Fruit fly (Drosophila melanogaster) whole organism, embryonic: ENCODE measurements around the gene Cpr78E.

Source experiments
- Bteb2 ChIP-seq: fragments of 200-800 bp; sonication (Bioruptor generic); optimal IDR thresholded peaks from 2 replicates; lab custom pipeline; 2016; ENCODE audit warnings: missing biosample characterization, missing genetic modification characterization
- CG10147 ChIP-seq: fragments of 200-800 bp; sonication (Bioruptor generic); optimal IDR thresholded peaks from 2 replicates; lab custom pipeline; 2019; ENCODE audit warnings: missing biosample characterization, mild to moderate bottlenecking, missing genetic modification characterization, moderate library complexity
- CG10209 ChIP-seq: fragments of 200-800 bp; sonication (Bioruptor generic); optimal IDR thresholded peaks from 3 replicates; lab custom pipeline; 2017; ENCODE audit warnings: missing biosample characterization, mild to moderate bottlenecking, missing genetic modification characterization, missing genetic modification reagents
- CG10321 ChIP-seq: fragments of 200-800 bp; sonication (Bioruptor generic); IDR thresholded peaks from 2 replicates; pipeline ENCODE4 v1.3.6; 2022; ENCODE audit warnings: missing biosample characterization, missing genetic modification characterization
- CG10565 ChIP-seq: fragments of 200-800 bp; sonication (Bioruptor generic); optimal IDR thresholded peaks from 3 replicates; lab custom pipeline; 2016; ENCODE audit warnings: missing biosample characterization, mild to moderate bottlenecking, missing genetic modification characterization
- CG11504 ChIP-seq: fragments of 200-800 bp; sonication (Bioruptor generic); optimal IDR thresholded peaks from 3 replicates; lab custom pipeline; 2019; ENCODE audit warnings: missing biosample characterization, mild to moderate bottlenecking, missing genetic modification characterization, moderate library complexity
- CG14441 ChIP-seq: fragments of 200-800 bp; sonication (Bioruptor generic); IDR thresholded peaks from 2 replicates; pipeline ENCODE4 v1.3.6; 2022; ENCODE audit warnings: missing biosample characterization, missing genetic modification characterization
- CG1647 ChIP-seq: fragments of 200-800 bp; sonication (Bioruptor generic); optimal IDR thresholded peaks from 3 replicates; lab custom pipeline; 2016; ENCODE audit warnings: missing biosample characterization, missing genetic modification characterization
- CG17361 ChIP-seq: fragments of 200-800 bp; sonication (Bioruptor generic); IDR thresholded peaks from 3 replicates; pipeline ENCODE4 v1.3.6; 2022; ENCODE audit warnings: missing biosample characterization, missing genetic modification characterization
- CG2129 ChIP-seq: fragments of 200-800 bp; sonication (Bioruptor generic); IDR thresholded peaks from 2 replicates; pipeline ENCODE4 v1.3.6; 2022; ENCODE audit warnings: missing biosample characterization, missing genetic modification characterization; ENCODE audit not compliant: partially characterized antibody
- CG34376 ChIP-seq: fragments of 200-800 bp; sonication (Bioruptor generic); optimal IDR thresholded peaks from 2 replicates; lab custom pipeline; 2018; ENCODE audit warnings: missing biosample characterization, mild to moderate bottlenecking, missing genetic modification characterization
- CG4730 ChIP-seq: fragments of 200-800 bp; sonication (Bioruptor generic); IDR thresholded peaks from 2 replicates; pipeline ENCODE4 v1.3.6; 2022; ENCODE audit warnings: missing biosample characterization, missing genetic modification characterization
- D ChIP-seq, 2 experiments: fragments of 200-800 bp in 1 of 2; fragments of >200 bp in 1 of 2; sonication (Bioruptor generic) in 1 of 2; optimal IDR thresholded peaks; 2 replicates in 1 of 2; 3 replicates in 1 of 2; lab custom pipeline; 2017; ENCODE audit warnings: mild to moderate bottlenecking in 1 of 2, missing biosample characterization in 1 of 2, missing genetic modification characterization in 1 of 2, missing genetic modification reagents in 1 of 2
- Dad ChIP-seq: fragments of 200-800 bp; sonication (Bioruptor generic); optimal IDR thresholded peaks from 3 replicates; lab custom pipeline; 2016; ENCODE audit warnings: missing biosample characterization, missing genetic modification characterization
- ERR ChIP-seq: fragments of 200-800 bp; sonication (Bioruptor generic); optimal IDR thresholded peaks from 2 replicates; lab custom pipeline; 2016; ENCODE audit warnings: missing biosample characterization, missing genetic modification characterization
- Gsc ChIP-seq: fragments of 200-800 bp; sonication (Bioruptor generic); IDR thresholded peaks from 2 replicates; pipeline ENCODE4 v1.3.6; 2022; ENCODE audit warnings: missing biosample characterization, missing genetic modification characterization
- H15 ChIP-seq: fragments of 200-800 bp; sonication (Bioruptor generic); IDR thresholded peaks from 3 replicates; pipeline ENCODE4 v1.3.6; 2022; ENCODE audit warnings: missing biosample characterization, missing genetic modification characterization
- HLH4C ChIP-seq: fragments of 200-800 bp; sonication (Bioruptor generic); IDR thresholded peaks from 3 replicates; pipeline ENCODE4 v1.3.6; 2022; ENCODE audit warnings: missing biosample characterization, missing genetic modification characterization; ENCODE audit not compliant: partially characterized antibody
- Hmr ChIP-seq: fragments of 200-800 bp; sonication (Bioruptor generic); optimal IDR thresholded peaks from 3 replicates; lab custom pipeline; 2017; ENCODE audit warnings: mild to moderate bottlenecking, missing biosample characterization, missing genetic modification reagents, missing genetic modification characterization
- Hr51 ChIP-seq, 2 experiments: fragments of 200-800 bp; sonication (Bioruptor generic); optimal IDR thresholded peaks; 2 replicates in 1 of 2; 3 replicates in 1 of 2; lab custom pipeline; 2016 to 2018; ENCODE audit warnings: missing biosample characterization in 2 of 2, missing genetic modification characterization in 2 of 2, mild to moderate bottlenecking in 1 of 2, moderate library complexity in 1 of 2
- MESR4 ChIP-seq: fragments of 200-800 bp; sonication (Bioruptor generic); optimal IDR thresholded peaks from 2 replicates; lab custom pipeline; 2018; ENCODE audit warnings: missing biosample characterization, mild to moderate bottlenecking, missing genetic modification characterization, moderate library complexity
- MTF-1 ChIP-seq: fragments of 200-800 bp; sonication (Bioruptor generic); optimal IDR thresholded peaks from 2 replicates; lab custom pipeline; 2018; ENCODE audit warnings: missing biosample characterization, mild to moderate bottlenecking, missing genetic modification characterization, borderline replicate concordance
- Mad ChIP-seq: fragments of 200-800 bp; sonication (Bioruptor generic); optimal IDR thresholded peaks from 2 replicates; lab custom pipeline; 2016; ENCODE audit warnings: missing biosample characterization, missing genetic modification characterization
- Med ChIP-seq: fragments of 200-800 bp; sonication (Bioruptor generic); peaks from one replicate; lab custom pipeline; 2016; ENCODE audit warnings: missing biosample characterization, missing genetic modification characterization, mild to moderate bottlenecking, inconsistent platforms, moderate library complexity
- Nf-YC ChIP-seq: fragments of 200-800 bp; optimal IDR thresholded peaks from 3 replicates; lab custom pipeline; 2019; ENCODE audit warnings: missing biosample characterization, mild to moderate bottlenecking, missing genetic modification characterization, moderate library complexity
- Optix ChIP-seq: fragments of 200-800 bp; sonication (Bioruptor generic); IDR thresholded peaks from 3 replicates; pipeline ENCODE4 v1.3.6; 2022; ENCODE audit warnings: missing biosample characterization, missing genetic modification characterization
- Poxn ChIP-seq: fragments of 200-800 bp; sonication (Bioruptor generic); IDR thresholded peaks from 2 replicates; pipeline ENCODE4 v1.3.6; 2022; ENCODE audit warnings: missing biosample characterization, missing genetic modification characterization
- Rfx ChIP-seq: fragments of 200-800 bp; sonication (Bioruptor generic); IDR thresholded peaks from 2 replicates; pipeline ENCODE4 v1.3.6; 2022; ENCODE audit warnings: missing biosample characterization, missing genetic modification characterization
- Usf ChIP-seq: fragments of 200-800 bp; sonication (Bioruptor generic); optimal IDR thresholded peaks from 2 replicates; lab custom pipeline; 2017; ENCODE audit warnings: missing genotype, missing biosample characterization, missing genetic modification characterization
- Vsx1 ChIP-seq: fragments of 200-800 bp; sonication (Bioruptor generic); optimal IDR thresholded peaks from 2 replicates; lab custom pipeline; 2017; ENCODE audit warnings: missing biosample characterization, mild to moderate bottlenecking, missing genetic modification characterization, missing genetic modification reagents
- Xrp1 ChIP-seq: fragments of 200-800 bp; sonication (Bioruptor generic); IDR thresholded peaks from 2 replicates; pipeline ENCODE4 v1.3.6; 2022; ENCODE audit warnings: missing biosample characterization, missing genetic modification characterization
- YL-1 ChIP-seq: fragments of 200-800 bp; sonication (Bioruptor generic); optimal IDR thresholded peaks from 3 replicates; lab custom pipeline; 2017; ENCODE audit warnings: missing biosample characterization, mild to moderate bottlenecking, missing genetic modification characterization
- emc ChIP-seq: fragments of 200-800 bp; sonication (Bioruptor generic); optimal IDR thresholded peaks from 2 replicates; lab custom pipeline; 2016; ENCODE audit warnings: missing biosample characterization, missing genetic modification characterization
- exex ChIP-seq: fragments of 200-800 bp; sonication (Bioruptor generic); optimal IDR thresholded peaks from 4 replicates; lab custom pipeline; 2018; ENCODE audit warnings: missing biosample characterization, mild to moderate bottlenecking, missing genetic modification characterization, moderate library complexity
- mam ChIP-seq: fragments of 200-800 bp; sonication (Bioruptor generic); optimal IDR thresholded peaks from 3 replicates; lab custom pipeline; 2016; ENCODE audit warnings: missing biosample characterization, missing genetic modification characterization
- mirr ChIP-seq: fragments of 200-800 bp; sonication (Bioruptor generic); optimal IDR thresholded peaks from 3 replicates; lab custom pipeline; 2018; ENCODE audit warnings: missing biosample characterization, mild to moderate bottlenecking, missing genetic modification characterization
- nau ChIP-seq: fragments of 200-800 bp; sonication (Bioruptor generic); optimal IDR thresholded peaks from 3 replicates; lab custom pipeline; 2017; ENCODE audit warnings: missing biosample characterization, mild to moderate bottlenecking, missing genetic modification characterization, missing genetic modification reagents
- sd ChIP-seq: fragments of 200-800 bp; sonication (Bioruptor generic); optimal IDR thresholded peaks from 3 replicates; lab custom pipeline; 2018; ENCODE audit warnings: missing biosample characterization, mild to moderate bottlenecking, missing genetic modification characterization, moderate library complexity
- shn ChIP-seq: fragments of 200-800 bp; sonication (Bioruptor generic); optimal IDR thresholded peaks from 3 replicates; lab custom pipeline; 2016; ENCODE audit warnings: missing biosample characterization, missing genetic modification characterization
- ssp ChIP-seq: fragments of 200-800 bp; sonication (Bioruptor generic); IDR thresholded peaks from 2 replicates; pipeline ENCODE4 v1.3.6; 2022; ENCODE audit warnings: missing biosample characterization, missing genetic modification characterization
- sug ChIP-seq: fragments of 200-800 bp; optimal IDR thresholded peaks from 2 replicates; lab custom pipeline; 2019; ENCODE audit warnings: missing biosample characterization, mild to moderate bottlenecking, missing genetic modification characterization, moderate library complexity
- toy ChIP-seq: fragments of 200-800 bp; sonication (Bioruptor generic); IDR thresholded peaks from 2 replicates; pipeline ENCODE4 v1.3.6; 2022; ENCODE audit warnings: missing biosample characterization, missing genetic modification characterization
- trem ChIP-seq: fragments of 200-800 bp; optimal IDR thresholded peaks from 3 replicates; lab custom pipeline; 2019; ENCODE audit warnings: missing biosample characterization, mild to moderate bottlenecking, missing genetic modification characterization, moderate library complexity

The Cpr78E gene

dm6 chr3L:21636265-21636993 is 30.4 kb downstream of the Cpr78E start, which contains the start of gene CG32444 (continued):
- TF ChIP-seq CG11504 (tag; lab: Kevin White, UChicago) (no peak), nau (GFP tag; lab: Kevin White, UChicago) (no peak), sug (tag; lab: Kevin White, UChicago) (peak; percentile 92), H15 (GFP tag; lab: Robert Waterston, UW) (no peak), ERR (GFP tag; lab: Kevin White, UChicago) (peak; percentile 74), Usf (GFP tag; lab: Kevin White, UChicago) (no peak), trem (tag; lab: Kevin White, UChicago) (no peak), CG10321 (GFP tag; lab: Robert Waterston, UW) (no peak), ssp (GFP tag; lab: Robert Waterston, UW) (no peak), CG10565 (GFP tag; lab: Kevin White, UChicago) (no peak), mam (GFP tag; lab: Kevin White, UChicago) (no peak), Poxn (0 out of 2 replicates have a peak, but pooled peaks have one; percentile 4), Hmr (GFP tag; lab: Kevin White, UChicago) (no peak), HLH4C (GFP tag; lab: Robert Waterston, UW) (no peak), sd (tag; lab: Kevin White, UChicago) (peak; percentile 87), Hr51 (GFP tag; optimal IDR thresholded peaks at IDR 0.05; lab: Kevin White, UChicago) (no peak), Bteb2 (no peak), CG10147 (GFP tag; lab: Kevin White, UChicago) (no peak), mirr (GFP tag; lab: Kevin White, UChicago) (peak; percentile 21), toy (GFP tag; lab: Robert Waterston, UW) (no peak), CG4730 (GFP tag; lab: Robert Waterston, UW) (no peak), CG2129 (GFP tag; lab: Robert Waterston, UW) (no peak), CG17361 (GFP tag; lab: Robert Waterston, UW) (no peak), Rfx (GFP tag; lab: Robert Waterston, UW) (no peak), CG34376 (GFP tag; lab: Kevin White, UChicago) (peak; percentile 78), Gsc (GFP tag; lab: Robert Waterston, UW) (no peak), Optix (GFP tag; lab: Robert Waterston, UW) (no peak), CG1647 (no peak), emc (GFP tag; lab: Kevin White, UChicago) (no peak), CG14441 (GFP tag; lab: Robert Waterston, UW) (no peak), shn (GFP tag; lab: Kevin White, UChicago) (no peak), CG10209 (GFP tag; lab: Kevin White, UChicago) (no peak), Nf-YC (no peak), Med (GFP tag; lab: Kevin White, UChicago) (no peak), Vsx1 (no peak), Mad (GFP tag; lab: Kevin White, UChicago) (no peak), Dad (GFP tag; lab: Kevin White, UChicago) (no peak), MESR4 (GFP tag; lab: Kevin White, UChicago) (no peak), exex (tag; lab: Kevin White, UChicago) (peak; percentile 94), YL-1 (GFP tag; lab: Kevin White, UChicago) (no peak), Xrp1 (GFP tag; lab: Robert Waterston, UW) (no peak), MTF-1 (GFP tag; lab: Kevin White, UChicago) (no peak), D (optimal IDR thresholded peaks at IDR 0.05; lab: Kevin White, UChicago) (no peak), D (GFP tag; optimal IDR thresholded peaks at IDR 0.05; lab: Kevin White, UChicago) (no peak)
